Fruit fly (Drosophila melanogaster) whole organism, embryonic: Measurements from ENCODE around the gene Gale.

ENCODE experiments used
- CG10431 ChIP-seq: fragments of 200-800 bp; sonication (Bioruptor generic); optimal IDR thresholded peaks from 3 replicates; lab custom pipeline; 2018; ENCODE audit warnings: missing biosample characterization, mild to moderate bottlenecking, missing genetic modification characterization
- CG10462 ChIP-seq: fragments of 200-800 bp; sonication (Bioruptor generic); optimal IDR thresholded peaks from 2 replicates; lab custom pipeline; 2016; ENCODE audit warnings: missing biosample characterization, missing genetic modification characterization
- CG10979 ChIP-seq: fragments of 200-800 bp; sonication (Bioruptor generic); optimal IDR thresholded peaks from 2 replicates; lab custom pipeline; 2018; ENCODE audit warnings: missing biosample characterization, mild to moderate bottlenecking, missing genetic modification characterization, moderate library complexity
- CG13775 ChIP-seq: fragments of 200-800 bp; sonication (Bioruptor generic); optimal IDR thresholded peaks from 3 replicates; lab custom pipeline; 2017; ENCODE audit warnings: missing biosample characterization, mild to moderate bottlenecking, missing genetic modification characterization
- CG15601 ChIP-seq: fragments of 200-800 bp; sonication (Bioruptor generic); optimal IDR thresholded peaks from 3 replicates; lab custom pipeline; 2019; ENCODE audit warnings: missing biosample characterization, mild to moderate bottlenecking, missing genetic modification characterization, moderate library complexity
- CG18011 ChIP-seq: fragments of 200-800 bp; sonication (Bioruptor generic); optimal IDR thresholded peaks from 2 replicates; lab custom pipeline; 2017; ENCODE audit warnings: missing biosample characterization, missing genetic modification characterization, mild to moderate bottlenecking, moderate library complexity, missing genotype
- CG1832 ChIP-seq: fragments of 200-800 bp; sonication (Bioruptor generic); optimal IDR thresholded peaks from 2 replicates; lab custom pipeline; 2017; ENCODE audit warnings: missing biosample characterization, mild to moderate bottlenecking, missing genetic modification characterization, inconsistent platforms
- CG18764 ChIP-seq: fragments of 200-800 bp; sonication (Bioruptor generic); optimal IDR thresholded peaks from 3 replicates; lab custom pipeline; 2016; ENCODE audit warnings: missing biosample characterization, missing genetic modification characterization
- CG3847 ChIP-seq: fragments of 200-800 bp; sonication (Bioruptor generic); IDR thresholded peaks from 2 replicates; pipeline ENCODE4 v1.3.6; 2022; ENCODE audit warnings: missing biosample characterization, missing genetic modification characterization
- CG3995 ChIP-seq: fragments of 200-800 bp; sonication (Bioruptor generic); optimal IDR thresholded peaks from 3 replicates; lab custom pipeline; 2016; ENCODE audit warnings: missing biosample characterization, missing genetic modification characterization
- CG4328 ChIP-seq: fragments of 200-800 bp; sonication (Bioruptor generic); optimal IDR thresholded peaks from 3 replicates; lab custom pipeline; 2017; ENCODE audit warnings: missing biosample characterization, missing genetic modification reagents, missing genetic modification characterization
- CG6791 ChIP-seq: fragments of 200-800 bp; sonication (Bioruptor generic); IDR thresholded peaks from 3 replicates; pipeline ENCODE4 v1.3.6; 2022; ENCODE audit warnings: missing biosample characterization, missing genetic modification characterization; ENCODE audit not compliant: partially characterized antibody
- CG6854 ChIP-seq: fragments of 200-800 bp; sonication (Bioruptor generic); optimal IDR thresholded peaks from 3 replicates; lab custom pipeline; 2017; ENCODE audit warnings: missing biosample characterization, mild to moderate bottlenecking, missing genetic modification characterization
- CG7357 ChIP-seq: fragments of 200-800 bp; sonication (Bioruptor generic); IDR thresholded peaks from 3 replicates; pipeline ENCODE4 v1.3.6; 2022; ENCODE audit warnings: missing biosample characterization, missing genetic modification characterization
- CG7556 ChIP-seq: fragments of 200-800 bp; sonication (Bioruptor generic); optimal IDR thresholded peaks from 2 replicates; lab custom pipeline; 2017; ENCODE audit warnings: missing biosample characterization, mild to moderate bottlenecking, missing genetic modification characterization
- CG8089 ChIP-seq: fragments of 200-800 bp; sonication (Bioruptor generic); optimal IDR thresholded peaks from 3 replicates; lab custom pipeline; 2016; ENCODE audit warnings: missing biosample characterization, missing genetic modification characterization
- CHES-1-like ChIP-seq: fragments of 200-800 bp; sonication (Bioruptor generic); optimal IDR thresholded peaks from 2 replicates; lab custom pipeline; 2016; ENCODE audit warnings: missing biosample characterization, missing genetic modification characterization
- D19A ChIP-seq: fragments of 200-800 bp; optimal IDR thresholded peaks from 3 replicates; lab custom pipeline; 2019; ENCODE audit warnings: missing biosample characterization, mild to moderate bottlenecking, missing genetic modification characterization, moderate library complexity
- Dbx ChIP-seq: fragments of 200-800 bp; sonication (Bioruptor generic); IDR thresholded peaks from 3 replicates; pipeline ENCODE4 v1.3.6; 2022; ENCODE audit warnings: missing biosample characterization, missing genetic modification characterization
- Dfd ChIP-seq, 2 experiments: fragments of >200 bp; optimal IDR thresholded peaks; 2 replicates each; lab custom pipeline; 2017; ENCODE audit warnings: missing biosample characterization in 2 of 2, missing genetic modification characterization in 2 of 2
- Drgx ChIP-seq: fragments of 200-800 bp; sonication (Bioruptor generic); IDR thresholded peaks from 2 replicates; pipeline ENCODE4 v1.3.6; 2022; ENCODE audit warnings: missing biosample characterization, missing genetic modification characterization
- Hr3 ChIP-seq: fragments of 200-800 bp; sonication (Bioruptor generic); optimal IDR thresholded peaks from 3 replicates; lab custom pipeline; 2016; ENCODE audit warnings: missing biosample characterization, missing genetic modification characterization
- Jarid2 ChIP-seq: fragments of 200-800 bp; sonication (Bioruptor generic); optimal IDR thresholded peaks from 3 replicates; lab custom pipeline; 2017; ENCODE audit warnings: mild to moderate bottlenecking, missing biosample characterization, missing genetic modification reagents, missing genetic modification characterization
- NFAT ChIP-seq: fragments of 200-800 bp; sonication (Bioruptor generic); IDR thresholded peaks from 2 replicates; pipeline ENCODE4 v1.3.6; 2022; ENCODE audit warnings: missing biosample characterization, missing genetic modification characterization
- Ptx1 ChIP-seq: fragments of 200-800 bp; sonication (Bioruptor generic); IDR thresholded peaks from 2 replicates; pipeline ENCODE4 v1.3.6; 2022; ENCODE audit warnings: missing biosample characterization, missing genetic modification characterization
- Scr ChIP-seq: fragments of 200-800 bp; sonication (Bioruptor generic); IDR thresholded peaks from 2 replicates; pipeline ENCODE4 v1.3.6; 2022; ENCODE audit warnings: missing biosample characterization, missing genetic modification characterization; ENCODE audit not compliant: partially characterized antibody
- TFAM ChIP-seq: fragments of 200-800 bp; sonication (Bioruptor generic); optimal IDR thresholded peaks from 2 replicates; lab custom pipeline; 2017; ENCODE audit warnings: missing biosample characterization, missing genetic modification characterization, inconsistent platforms
- Usf ChIP-seq: fragments of 200-800 bp; sonication (Bioruptor generic); optimal IDR thresholded peaks from 2 replicates; lab custom pipeline; 2017; ENCODE audit warnings: missing genotype, missing biosample characterization, missing genetic modification characterization
- Xrp1 ChIP-seq: fragments of 200-800 bp; sonication (Bioruptor generic); IDR thresholded peaks from 2 replicates; pipeline ENCODE4 v1.3.6; 2022; ENCODE audit warnings: missing biosample characterization, missing genetic modification characterization
- al ChIP-seq: fragments of 200-800 bp; sonication (Bioruptor generic); IDR thresholded peaks from 2 replicates; pipeline ENCODE4 v1.3.6; 2022; ENCODE audit warnings: missing biosample characterization, missing genetic modification characterization
- cg ChIP-seq: fragments of 200-800 bp; sonication (Bioruptor generic); optimal IDR thresholded peaks from 3 replicates; lab custom pipeline; 2019; ENCODE audit warnings: missing biosample characterization, mild to moderate bottlenecking, missing genetic modification characterization, moderate library complexity
- chinmo ChIP-seq: fragments of 200-800 bp; sonication (Bioruptor generic); IDR thresholded peaks from 4 replicates; pipeline ENCODE4 v1.3.6; 2022; ENCODE audit warnings: missing biosample characterization, missing genetic modification characterization; ENCODE audit not compliant: partially characterized antibody
- chm ChIP-seq: fragments of 200-800 bp; sonication (Bioruptor generic); IDR thresholded peaks from 2 replicates; pipeline ENCODE4 v1.3.6; 2022; ENCODE audit warnings: missing biosample characterization, missing genetic modification characterization
- fd3F ChIP-seq: fragments of 200-800 bp; sonication (Bioruptor generic); optimal IDR thresholded peaks from 2 replicates; lab custom pipeline; 2018; ENCODE audit warnings: missing biosample characterization, mild to moderate bottlenecking, missing genetic modification characterization, moderate library complexity
- gcm ChIP-seq: fragments of 200-800 bp; sonication (Bioruptor generic); optimal IDR thresholded peaks from 2 replicates; lab custom pipeline; 2019; ENCODE audit warnings: missing biosample characterization, mild to moderate bottlenecking, missing genetic modification characterization, moderate library complexity
- gro ChIP-seq: fragments of 200-800 bp; sonication (Bioruptor generic); optimal IDR thresholded peaks from 2 replicates; lab custom pipeline; 2016; ENCODE audit warnings: missing biosample characterization, missing genetic modification characterization
- lab ChIP-seq: fragments of 200-800 bp; sonication (Bioruptor generic); optimal IDR thresholded peaks from 3 replicates; lab custom pipeline; 2017; ENCODE audit warnings: missing biosample characterization, missing genetic modification characterization, mild to moderate bottlenecking, moderate library complexity, missing genetic modification reagents
- nerfin-2 ChIP-seq: fragments of 200-800 bp; sonication (Bioruptor generic); IDR thresholded peaks from 2 replicates; pipeline ENCODE4 v1.3.6; 2022; ENCODE audit warnings: missing biosample characterization, missing genetic modification characterization; ENCODE audit not compliant: partially characterized antibody
- slbo ChIP-seq: fragments of 200-800 bp; sonication (Bioruptor generic); IDR thresholded peaks from 2 replicates; pipeline ENCODE4 v1.3.6; 2022; ENCODE audit warnings: missing biosample characterization, missing genetic modification characterization
- slp2 ChIP-seq: fragments of 200-800 bp; sonication (Bioruptor generic); optimal IDR thresholded peaks from 2 replicates; lab custom pipeline; 2016; ENCODE audit warnings: missing biosample characterization, missing genetic modification characterization
- sna ChIP-seq: fragments of 200-800 bp; sonication (Bioruptor generic); IDR thresholded peaks from 2 replicates; pipeline ENCODE4 v1.3.6; 2022; ENCODE audit warnings: missing biosample characterization, missing genetic modification characterization; ENCODE audit not compliant: partially characterized antibody
- sqz ChIP-seq: fragments of 200-800 bp; sonication (Bioruptor generic); optimal IDR thresholded peaks from 3 replicates; lab custom pipeline; 2018; ENCODE audit warnings: missing biosample characterization, mild to moderate bottlenecking, missing genetic modification characterization
- stc ChIP-seq: fragments of 200-800 bp; sonication (Bioruptor generic); IDR thresholded peaks from 2 replicates; pipeline ENCODE4 v1.3.6; 2022; ENCODE audit warnings: missing biosample characterization, missing genetic modification characterization
- tup ChIP-seq: fragments of 200-800 bp; sonication (Bioruptor generic); optimal IDR thresholded peaks from 2 replicates; lab custom pipeline; 2016; ENCODE audit warnings: missing biosample characterization, mild to moderate bottlenecking, missing genetic modification characterization, moderate library complexity
- unc-4 ChIP-seq: fragments of 200-800 bp; sonication (Bioruptor generic); IDR thresholded peaks from 2 replicates; pipeline ENCODE4 v1.3.6; 2022; ENCODE audit warnings: missing biosample characterization, missing genetic modification characterization; ENCODE audit not compliant: partially characterized antibody
- vfl ChIP-seq: fragments of 200-800 bp; sonication (Bioruptor generic); optimal IDR thresholded peaks from 2 replicates; lab custom pipeline; 2016; ENCODE audit warnings: missing biosample characterization, missing genetic modification characterization
- vvl ChIP-seq: fragments of 200-800 bp; sonication (Bioruptor generic); IDR thresholded peaks from 2 replicates; pipeline ENCODE4 v1.3.6; 2022; ENCODE audit warnings: missing biosample characterization, missing genetic modification characterization
- zfh1 ChIP-seq: fragments of 200-800 bp; sonication (Bioruptor generic); IDR thresholded peaks from 3 replicates; pipeline ENCODE4 v1.3.6; 2022; ENCODE audit warnings: missing biosample characterization, missing genetic modification characterization

Gale gene

DNA sequence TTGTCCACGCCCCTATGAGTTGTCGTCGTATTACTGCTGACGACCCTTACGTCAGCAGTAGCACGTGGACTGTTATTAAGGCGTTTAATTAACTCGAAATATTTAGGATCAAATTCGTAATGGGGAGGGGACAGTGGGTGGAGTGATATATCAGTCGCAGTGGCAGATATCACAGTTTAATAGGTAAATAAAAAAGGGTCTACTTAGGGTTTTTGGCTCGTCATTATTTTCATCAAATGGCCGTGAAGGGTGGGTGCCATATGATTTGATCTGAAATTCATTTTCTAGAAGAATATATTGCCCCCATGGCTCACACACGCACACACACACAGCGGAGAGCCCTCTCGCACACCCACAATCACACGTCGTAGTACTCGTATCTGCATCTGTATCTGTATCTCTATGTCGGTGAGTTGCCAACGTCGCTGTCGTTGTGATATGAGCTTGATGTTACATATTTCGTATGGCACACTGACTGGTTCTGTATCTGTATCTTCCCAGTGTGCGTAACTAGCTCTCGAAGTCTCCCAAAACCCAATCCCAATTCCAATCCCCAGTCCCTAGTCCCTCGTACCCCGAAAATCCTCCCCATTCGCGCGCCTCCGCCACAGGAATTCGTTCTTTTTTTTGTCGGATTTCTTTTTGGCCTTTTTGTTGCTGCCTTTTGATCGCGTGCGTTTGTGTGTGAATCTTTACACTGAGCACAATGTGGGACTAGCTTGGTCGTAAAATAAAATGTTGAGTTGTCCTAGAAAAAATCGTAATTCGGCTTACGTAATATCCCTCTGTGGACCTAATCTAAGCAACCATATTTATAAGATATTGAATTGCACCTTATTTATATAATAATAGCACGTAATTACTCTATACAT is 21.6 kb upstream of the Gale start (continued):
- TF ChIP-seq Ptx1, result peak; percentile 61
- TF ChIP-seq Dfd (GFP tag; optimal IDR thresholded peaks at IDR 0.05; lab: Kevin White, UChicago), result no peak
- peak; percentile 12 for TF ChIP-seq tup
- no peak for TF ChIP-seq CG7556 (GFP tag; lab: Kevin White, UChicago)
- no peak for TF ChIP-seq CG6791 (GFP tag; lab: Robert Waterston, UW)
- no peak for TF ChIP-seq sna (GFP tag; lab: Robert Waterston, UW)
- TF ChIP-seq cg (GFP tag; lab: Kevin White, UChicago), result peak; percentile 98
- peak; percentile 44; the same call in 1 of the 2 replicates for TF ChIP-seq vvl (GFP tag; lab: Robert Waterston, UW)
- TF ChIP-seq lab, result peak; percentile 7
- peak; percentile 22 for TF ChIP-seq gcm (GFP tag; lab: Kevin White, UChicago)
- peak; percentile 57 for TF ChIP-seq CG3847 (GFP tag; lab: Robert Waterston, UW)
- no peak for TF ChIP-seq CG4328
- peak; percentile 87 for TF ChIP-seq Drgx (GFP tag; lab: Robert Waterston, UW)
- TF ChIP-seq gro (GFP tag; lab: Kevin White, UChicago), result no peak
- no peak for TF ChIP-seq CG18011 (GFP tag; lab: Kevin White, UChicago)
- TF ChIP-seq slp2 (GFP tag; lab: Kevin White, UChicago), result peak; percentile 27
- peak; percentile 66 for TF ChIP-seq sqz
- TF ChIP-seq vfl, result no peak
- TF ChIP-seq CG6854, result peak; percentile 5
- no peak for TF ChIP-seq CG10431 (GFP tag; lab: Kevin White, UChicago)
- TF ChIP-seq D19A (tag; lab: Kevin White, UChicago), result no peak
- peak; percentile 47; the same call in 1 of the 2 replicates for TF ChIP-seq chm (GFP tag; lab: Robert Waterston, UW)
- TF ChIP-seq CG3995, result no peak
- peak; percentile 55 for TF ChIP-seq Xrp1 (GFP tag; lab: Robert Waterston, UW)
- TF ChIP-seq CG1832, result no peak
- no peak for TF ChIP-seq nerfin-2
- TF ChIP-seq CHES-1-like (GFP tag; lab: Kevin White, UChicago), result no peak
- no peak for TF ChIP-seq unc-4 (GFP tag; lab: Robert Waterston, UW)
- no peak for TF ChIP-seq CG18764 (GFP tag; lab: Kevin White, UChicago)
- TF ChIP-seq Dbx (GFP tag; lab: Robert Waterston, UW), result peak; percentile 46
- TF ChIP-seq al, result peak; percentile 57
- peak; percentile 5 for TF ChIP-seq fd3F (GFP tag; lab: Kevin White, UChicago)
- TF ChIP-seq CG10979 (tag; lab: Kevin White, UChicago), result peak; percentile 12
- no peak for TF ChIP-seq Scr (GFP tag; lab: Robert Waterston, UW)
- no peak for TF ChIP-seq CG15601 (tag; lab: Kevin White, UChicago)
- peak; percentile 12 for TF ChIP-seq CG10462 (GFP tag; lab: Kevin White, UChicago)
- peak; percentile 68 for TF ChIP-seq zfh1 (GFP tag; lab: Robert Waterston, UW)
- TF ChIP-seq CG8089 (GFP tag; lab: Kevin White, UChicago), result no peak
- TF ChIP-seq Hr3 (GFP tag; lab: Kevin White, UChicago), result peak; percentile 30
- peak; percentile 68; the same call in 1 of the 2 replicates for TF ChIP-seq NFAT (GFP tag; lab: Robert Waterston, UW)
- TF ChIP-seq stc (GFP tag; lab: Robert Waterston, UW), result no peak
- TF ChIP-seq Jarid2, result no peak
- TF ChIP-seq Usf (GFP tag; lab: Kevin White, UChicago), result peak; percentile 1
- peak; percentile 76 for TF ChIP-seq slbo (GFP tag; lab: Robert Waterston, UW)
- TF ChIP-seq TFAM (GFP tag; lab: Kevin White, UChicago), result no peak
- peak; percentile 28 for TF ChIP-seq CG13775 (GFP tag; lab: Kevin White, UChicago)
- peak; percentile 44; the same call in 1 of the 3 replicates for TF ChIP-seq CG7357 (GFP tag; lab: Robert Waterston, UW)
- TF ChIP-seq chinmo (GFP tag; lab: Robert Waterston, UW), result peak; percentile 82; the same call in 1 of the 4 replicates
